Worm (Caenorhabditis elegans): Measurements from ENCODE around the gene C25G4.7.

C25G4.7 gene

ce11 chrIV:12416629-12417404 lies 39.9 kb upstream of the C25G4.7 start:
- TF ChIP-seq nhr-71 (tag; optimal IDR thresholded peaks at IDR 0.05) (peak; percentile 13), lsy-2 (tag; optimal IDR thresholded peaks at IDR 0.05) (peak in 1 of 2 experiments; percentile 24), nhr-77 (tag; optimal IDR thresholded peaks at IDR 0.05) (no peak), nhr-85 (tag) (no peak), nhr-84 (tag; optimal IDR thresholded peaks at IDR 0.05) (no peak), nhr-19 (GFP tag; conservative IDR thresholded peaks at IDR 0.05) (peak; percentile 34), pag-3 (tag; optimal IDR thresholded peaks at IDR 0.05; ENCODE audit: borderline replicate concordance, insufficient read depth) (no peak), lin-35 (GFP tag; optimal IDR thresholded peaks at IDR 0.05) (peak in 1 of 2 experiments; percentile 10), rnt-1 (tag; optimal IDR thresholded peaks at IDR 0.05) (peak; percentile 21), nhr-28 (tag; optimal IDR thresholded peaks at IDR 0.05) (no peak), hlh-17 (GFP tag; optimal IDR thresholded peaks at IDR 0.05; ENCODE audit: borderline replicate concordance) (no peak), snpc-4 (tag; optimal IDR thresholded peaks at IDR 0.05) (no peak), efl-1 (optimal IDR thresholded peaks at IDR 0.05) (peak in 1 of 2 experiments; percentile 10), efl-1 (GFP tag; optimal IDR thresholded peaks at IDR 0.05 in 1 of 2) (peak in 1 of 2 experiments; percentile 87)

ce11 chrIV:12417536-12418195 lies 39.0 kb upstream of the C25G4.7 start, which contains the start of gene F08G5.3:
Gene F08G5.3, minus strand, starts transcription at chrIV:12417586.
- no peak for TF ChIP-seq aly-2 (tag; optimal IDR thresholded peaks at IDR 0.05)
- TF ChIP-seq ceh-63 (GFP tag; optimal IDR thresholded peaks at IDR 0.05), result no peak
- peak; percentile 56 for TF ChIP-seq dsc-1 (tag; optimal IDR thresholded peaks at IDR 0.05)
- TF ChIP-seq nhr-77 (tag; optimal IDR thresholded peaks at IDR 0.05), result peak; percentile 28
- peak; percentile 62 for TF ChIP-seq snu-23 (GFP tag; optimal IDR thresholded peaks at IDR 0.05)
- peak; percentile 49 for TF ChIP-seq nhr-47 (tag; optimal IDR thresholded peaks at IDR 0.05)
- TF ChIP-seq efl-1 (optimal IDR thresholded peaks at IDR 0.05), result peak in 1 of 2 experiments; percentile 43
- peak; percentile 17 to 92 for TF ChIP-seq efl-1 (GFP tag; optimal IDR thresholded peaks at IDR 0.05 in 1 of 2)
- TF ChIP-seq nhr-28 (tag; optimal IDR thresholded peaks at IDR 0.05), result no peak
- no peak for TF ChIP-seq ces-1 (GFP tag; optimal IDR thresholded peaks at IDR 0.05)
- no peak for TF ChIP-seq ceh-90 (tag; optimal IDR thresholded peaks at IDR 0.05)
- peak; percentile 34 for TF ChIP-seq swsn-7 (tag; optimal IDR thresholded peaks at IDR 0.05)
- TF ChIP-seq C16A3.4 (tag; optimal IDR thresholded peaks at IDR 0.05), result peak; percentile 41
- peak; percentile 72 for TF ChIP-seq nhr-85 (tag)
- TF ChIP-seq ceh-82 (tag; optimal IDR thresholded peaks at IDR 0.05), result peak in 1 of 3 experiments; percentile 8
- TF ChIP-seq hpl-2 (GFP tag; optimal IDR thresholded peaks at IDR 0.05), result no peak
- no peak for TF ChIP-seq skn-1 (tag; optimal IDR thresholded peaks at IDR 0.05)
- no peak for TF ChIP-seq egl-13 (tag; optimal IDR thresholded peaks at IDR 0.05)
- 0 out of 2 replicates have a peak, but pooled peaks have one; percentile 7 for TF ChIP-seq unc-98 (GFP tag; IDR thresholded peaks at IDR 0.05)
- TF ChIP-seq mef-2 (tag; optimal IDR thresholded peaks at IDR 0.05), result peak; percentile 4
- peak in 1 of 6 experiments; percentile 43 for TF ChIP-seq elt-3 (tag; optimal IDR thresholded peaks at IDR 0.05)
- TF ChIP-seq lsy-2 (tag; optimal IDR thresholded peaks at IDR 0.05), result peak; percentile 30 to 62
- peak; percentile 21 for TF ChIP-seq mep-1 (tag; optimal IDR thresholded peaks at IDR 0.05)
- peak; percentile 65 for TF ChIP-seq nhr-71 (tag; optimal IDR thresholded peaks at IDR 0.05)
- TF ChIP-seq mdl-1 (tag; optimal IDR thresholded peaks at IDR 0.05), result peak in 1 of 2 experiments; percentile 40
- TF ChIP-seq sup-37 (GFP tag; optimal IDR thresholded peaks at IDR 0.05), result no peak
- TF ChIP-seq nhr-11 (tag; optimal IDR thresholded peaks at IDR 0.05), result no peak
- TF ChIP-seq lin-14 (GFP tag; optimal IDR thresholded peaks at IDR 0.05), result peak; percentile 62
- TF ChIP-seq jun-1 (tag; optimal IDR thresholded peaks at IDR 0.05), result no peak
- TF ChIP-seq lin-35 (GFP tag; optimal IDR thresholded peaks at IDR 0.05), result peak; percentile 25 to 69
- TF ChIP-seq xbp-1 (tag; optimal IDR thresholded peaks at IDR 0.05), result peak; percentile 24
- no peak for TF ChIP-seq lin-15B (tag; optimal IDR thresholded peaks at IDR 0.05)
- TF ChIP-seq rnt-1 (tag; optimal IDR thresholded peaks at IDR 0.05), result peak; percentile 4
- peak; percentile 22; the same call in 1 of the 2 replicates for TF ChIP-seq nhr-19 (GFP tag; conservative IDR thresholded peaks at IDR 0.05)
- TF ChIP-seq tbx-2 (tag; optimal IDR thresholded peaks at IDR 0.05), result peak; percentile 29
- peak; percentile 18 for TF ChIP-seq zip-4 (GFP tag; optimal IDR thresholded peaks at IDR 0.05)
- TF ChIP-seq lin-39 (tag; optimal IDR thresholded peaks at IDR 0.05), result no peak
- peak; percentile 27 for TF ChIP-seq lir-3 (tag; optimal IDR thresholded peaks at IDR 0.05; ENCODE audit: poor library complexity)
- TF ChIP-seq elt-2 (tag; optimal IDR thresholded peaks at IDR 0.05), result peak; percentile 30
- TF ChIP-seq ceh-8 (GFP tag; optimal IDR thresholded peaks at IDR 0.05), result no peak
- TF ChIP-seq dpl-1 (GFP tag; optimal IDR thresholded peaks at IDR 0.05), result peak in 2 of 3 experiments; percentile 16 to 27
- peak; percentile 50 for TF ChIP-seq nhr-20 (tag; optimal IDR thresholded peaks at IDR 0.05)
